Fruit fly (Drosophila melanogaster): ENCODE measurements around the gene CG12237.

Gene CG12237

dm6 chrX:19631365-19631832, 11.3 kb downstream of the CG12237 start (continued):
- TF ChIP-seq lov (optimal IDR thresholded peaks at IDR 0.05): no peak
- TF ChIP-seq lov (GFP tag; IDR thresholded peaks at IDR 0.05): no peak
- TF ChIP-seq crol (GFP tag; IDR thresholded peaks at IDR 0.05): peak; percentile 91
- peak; percentile 51; the same call in 1 of the 2 replicates for TF ChIP-seq amos (GFP tag; IDR thresholded peaks at IDR 0.05; ENCODE audit: partially characterized antibody)
- no peak for TF ChIP-seq CTCF (GFP tag; optimal IDR thresholded peaks at IDR 0.05)
- peak; percentile 31; the same call in 1 of the 3 replicates for TF ChIP-seq Opbp (GFP tag; IDR thresholded peaks at IDR 0.05; ENCODE audit: partially characterized antibody)
- TF ChIP-seq schlank (tag; optimal IDR thresholded peaks at IDR 0.05): no peak
- peak; percentile 83 for TF ChIP-seq CG4360 (GFP tag; IDR thresholded peaks at IDR 0.05)
- peak; percentile 41; the same call in 1 of the 2 replicates for TF ChIP-seq Drgx (GFP tag; IDR thresholded peaks at IDR 0.05)
- TF ChIP-seq kay (GFP tag; optimal IDR thresholded peaks at IDR 0.05): no peak
- peak; percentile 29 for TF ChIP-seq CG17385 (GFP tag; optimal IDR thresholded peaks at IDR 0.05)
- no peak for TF ChIP-seq CG15269 (tag; optimal IDR thresholded peaks at IDR 0.05)
- no peak for TF ChIP-seq Hmx (GFP tag; optimal IDR thresholded peaks at IDR 0.05)
- peak; percentile 39 for TF ChIP-seq kah (GFP tag; optimal IDR thresholded peaks at IDR 0.05)
- no peak for TF ChIP-seq Xbp1 (GFP tag; optimal IDR thresholded peaks at IDR 0.05)
- TF ChIP-seq CG11456 (GFP tag; IDR thresholded peaks at IDR 0.05): no peak
- no peak for TF ChIP-seq zfh2 (GFP tag; optimal IDR thresholded peaks at IDR 0.05)
- TF ChIP-seq trem (tag; optimal IDR thresholded peaks at IDR 0.05): no peak
- TF ChIP-seq Bgb (GFP tag; IDR thresholded peaks at IDR 0.05; ENCODE audit: partially characterized antibody): peak; percentile 42; the same call in 1 of the 2 replicates
- TF ChIP-seq Rx (GFP tag; IDR thresholded peaks at IDR 0.05): no peak
- no peak for TF ChIP-seq otp (GFP tag; IDR thresholded peaks at IDR 0.05)
- no peak for TF ChIP-seq CG3838 (GFP tag; optimal IDR thresholded peaks at IDR 0.05)
- no peak for TF ChIP-seq CHES-1-like (GFP tag; optimal IDR thresholded peaks at IDR 0.05)
- no peak for TF ChIP-seq Doc2 (GFP tag; IDR thresholded peaks at IDR 0.05)
- TF ChIP-seq en (GFP tag; optimal IDR thresholded peaks at IDR 0.05): no peak
- TF ChIP-seq CG17612 (GFP tag; IDR thresholded peaks at IDR 0.05): no peak
- no peak for TF ChIP-seq CG11696 (GFP tag; IDR thresholded peaks at IDR 0.05)
- TF ChIP-seq corto (GFP tag; optimal IDR thresholded peaks at IDR 0.05): no peak
- no peak for TF ChIP-seq org-1 (GFP tag; optimal IDR thresholded peaks at IDR 0.05)
- peak; percentile 56; the same call in 2 of the 3 replicates for TF ChIP-seq CG34224 (GFP tag; IDR thresholded peaks at IDR 0.05; ENCODE audit: partially characterized antibody)
- no peak for TF ChIP-seq CG17568 (GFP tag; optimal IDR thresholded peaks at IDR 0.05)
- no peak for TF ChIP-seq HmgD (GFP tag; optimal IDR thresholded peaks at IDR 0.05)
- no peak for TF ChIP-seq CkIIα-i1 (GFP tag; IDR thresholded peaks at IDR 0.05)
- TF ChIP-seq toy (GFP tag; IDR thresholded peaks at IDR 0.05): no peak
- TF ChIP-seq odd (GFP tag; optimal IDR thresholded peaks at IDR 0.05): no peak
- no peak for TF ChIP-seq salm (tag; optimal IDR thresholded peaks at IDR 0.05)
- no peak for TF ChIP-seq Atf6 (GFP tag; IDR thresholded peaks at IDR 0.05)
- no peak for TF ChIP-seq pan (optimal IDR thresholded peaks at IDR 0.05)
- TF ChIP-seq pan (GFP tag; optimal IDR thresholded peaks at IDR 0.05 in 1 of 2, IDR thresholded peaks at IDR 0.05 in 1 of 2): no peak
- TF ChIP-seq CG8478 (optimal IDR thresholded peaks at IDR 0.05): peak; percentile 53
- TF ChIP-seq CG3163 (GFP tag; optimal IDR thresholded peaks at IDR 0.05): no peak
- no peak for TF ChIP-seq fd102C (GFP tag; optimal IDR thresholded peaks at IDR 0.05)
- no peak for TF ChIP-seq CG10979 (tag; optimal IDR thresholded peaks at IDR 0.05)
- TF ChIP-seq HmgZ (tag; optimal IDR thresholded peaks at IDR 0.05): peak; percentile 11
- TF ChIP-seq CG34376 (GFP tag; optimal IDR thresholded peaks at IDR 0.05): peak; percentile 43
- TF ChIP-seq luna (GFP tag; optimal IDR thresholded peaks at IDR 0.05): no peak
- TF ChIP-seq sna (GFP tag; IDR thresholded peaks at IDR 0.05; ENCODE audit: partially characterized antibody): no peak
- no peak for TF ChIP-seq CG11247 (GFP tag; IDR thresholded peaks at IDR 0.05)
- TF ChIP-seq CG7963 (GFP tag; IDR thresholded peaks at IDR 0.05; ENCODE audit: partially characterized antibody): no peak
- TF ChIP-seq CG11093 (GFP tag; IDR thresholded peaks at IDR 0.05): no peak
- TF ChIP-seq CG9817 (tag; optimal IDR thresholded peaks at IDR 0.05): no peak
- no peak for TF ChIP-seq CG4820 (GFP tag; optimal IDR thresholded peaks at IDR 0.05)
- no peak for TF ChIP-seq cas (GFP tag; IDR thresholded peaks at IDR 0.05)

All from whole organism, embryonic.